Fruit fly (Drosophila melanogaster) whole organism, prepupa: ENCODE results near the gene CheB38a.

Experiments used
- Blimp-1 ChIP-seq: fragments of 200-800 bp; sonication (Bioruptor generic); optimal IDR thresholded peaks from 3 replicates; lab custom pipeline; 2017; ENCODE audit warnings: missing biosample characterization, missing genetic modification characterization, mild to moderate bottlenecking, moderate library complexity, missing genetic modification reagents
- CG10669 ChIP-seq: fragments of 200-800 bp; sonication (Bioruptor generic); optimal IDR thresholded peaks from 3 replicates; lab custom pipeline; 2018; ENCODE audit warnings: missing biosample characterization, mild to moderate bottlenecking, missing genetic modification characterization, moderate library complexity
- CG11762 ChIP-seq: fragments of 200-800 bp; sonication (Bioruptor generic); optimal IDR thresholded peaks from 3 replicates; lab custom pipeline; 2016; ENCODE audit warnings: missing biosample characterization, missing genetic modification characterization; ENCODE audit not compliant: insufficient read depth
- CG3032 ChIP-seq: fragments of 200-800 bp; optimal IDR thresholded peaks from 2 replicates; lab custom pipeline; 2019; ENCODE audit warnings: missing biosample characterization, mild to moderate bottlenecking, missing genetic modification characterization, moderate library complexity
- CG34406 ChIP-seq: fragments of 200-800 bp; sonication (Bioruptor generic); optimal IDR thresholded peaks from 3 replicates; lab custom pipeline; 2016; ENCODE audit warnings: missing biosample characterization, missing genetic modification characterization
- CG3919 ChIP-seq: fragments of 200-800 bp; sonication (Bioruptor generic); optimal IDR thresholded peaks from 3 replicates; lab custom pipeline; 2016; ENCODE audit warnings: missing biosample characterization, missing genetic modification characterization
- CG6276 ChIP-seq: fragments of 200-800 bp; sonication (Bioruptor generic); optimal IDR thresholded peaks from 2 replicates; lab custom pipeline; 2017; ENCODE audit warnings: missing biosample characterization, mild to moderate bottlenecking, missing genetic modification characterization
- Met ChIP-seq: fragments of 200-800 bp; sonication (Bioruptor generic); optimal IDR thresholded peaks from 3 replicates; lab custom pipeline; 2016; ENCODE audit warnings: missing biosample characterization, missing genetic modification characterization
- OdsH ChIP-seq: fragments of 200-800 bp; sonication (Bioruptor generic); optimal IDR thresholded peaks from 3 replicates; lab custom pipeline; 2016; ENCODE audit warnings: missing biosample characterization, missing genetic modification characterization
- Smox ChIP-seq: fragments of 200-800 bp; sonication (Bioruptor generic); optimal IDR thresholded peaks from 3 replicates; lab custom pipeline; 2016; ENCODE audit warnings: missing biosample characterization, missing genetic modification characterization
- Sox102F ChIP-seq: fragments of 200-800 bp; sonication (Bioruptor generic); optimal IDR thresholded peaks from 2 replicates; lab custom pipeline; 2016; ENCODE audit warnings: missing biosample characterization, mild to moderate bottlenecking, missing genetic modification characterization
- dsx ChIP-seq: fragments of 200-800 bp; optimal IDR thresholded peaks from 3 replicates; lab custom pipeline; 2019; ENCODE audit warnings: missing biosample characterization, mild to moderate bottlenecking, missing genetic modification characterization, moderate library complexity; ENCODE audit not compliant: poor library complexity, severe bottlenecking
- ss ChIP-seq, 2 experiments: fragments of 200-800 bp; sonication (Bioruptor generic); optimal IDR thresholded peaks; 2 replicates in 1 of 2; 3 replicates in 1 of 2; lab custom pipeline; 2017 to 2018; ENCODE audit warnings: mild to moderate bottlenecking in 2 of 2, missing biosample characterization in 2 of 2, missing genetic modification characterization in 2 of 2, moderate library complexity in 1 of 2
- svp ChIP-seq: fragments of 200-800 bp; sonication (Bioruptor generic); peaks from one replicate; lab custom pipeline; 2016; ENCODE audit warnings: missing biosample characterization, missing genetic modification characterization

DNA sequence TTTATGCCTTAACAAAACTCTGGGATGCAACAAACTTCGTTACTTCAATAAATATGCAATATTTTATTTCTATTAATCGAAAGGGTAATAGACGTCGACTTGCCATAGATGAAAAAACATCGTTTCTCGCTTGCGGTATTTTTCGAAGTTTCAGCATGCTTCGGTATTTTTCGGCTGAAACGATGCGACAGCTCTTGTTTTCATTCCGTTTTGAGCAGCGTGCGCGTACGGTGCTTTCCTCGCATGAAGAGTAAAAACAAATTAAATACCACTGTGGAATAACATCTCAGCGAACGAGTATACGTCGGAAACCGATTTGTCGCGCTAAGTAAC lies 20.9 kb downstream of the CheB38a start, which contains the start of gene CG9328:
- TF ChIP-seq CG3032 (peak; percentile 47), Met (GFP tag; lab: Kevin White, UChicago) (peak; percentile 63), CG3919 (GFP tag; lab: Kevin White, UChicago) (peak; percentile 49), ss (GFP tag; optimal IDR thresholded peaks at IDR 0.05; lab: Kevin White, UChicago) (peak in 1 of 2 experiments; percentile 30), Smox (GFP tag; lab: Kevin White, UChicago) (peak; percentile 62), Blimp-1 (no peak), CG11762 (peak; percentile 15), dsx (GFP tag; lab: Kevin White, UChicago) (no peak), Sox102F (GFP tag; lab: Kevin White, UChicago) (peak; percentile 72), CG34406 (GFP tag; lab: Kevin White, UChicago) (peak; percentile 31), CG6276 (no peak), CG10669 (GFP tag; lab: Kevin White, UChicago) (peak; percentile 41), OdsH (GFP tag; lab: Kevin White, UChicago) (peak; percentile 50), svp (GFP tag; lab: Kevin White, UChicago) (peak; percentile 68)
